Worm (Caenorhabditis elegans): Measurements from ENCODE around the gene pbo-4.

pbo-4 gene

DNA sequence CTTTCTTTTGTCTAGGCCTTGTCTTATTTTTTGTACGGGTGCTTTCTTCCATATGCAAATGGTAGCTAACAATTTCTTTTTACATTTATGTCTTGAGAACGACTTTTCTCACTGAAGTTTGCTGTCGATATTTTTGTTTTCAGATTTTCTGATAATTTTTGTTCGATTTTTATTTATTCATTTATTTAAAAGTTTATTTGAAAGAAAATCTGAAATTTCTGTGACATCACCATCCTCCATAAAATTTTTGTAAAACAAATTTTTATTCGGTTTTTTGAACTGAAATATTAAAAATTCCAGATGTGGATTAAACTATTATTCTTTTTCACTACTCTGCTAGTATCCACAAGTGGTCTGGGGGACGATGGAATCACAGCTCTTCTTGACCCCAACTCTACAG lies at the start of gene pbo-4:
Gene pbo-4 (plus strand): TSS at position 301 of the 400 bp plus-strand sequence.
- no peak for TF ChIP-seq unc-62 (GFP tag; optimal IDR thresholded peaks at IDR 0.05)

DNA sequence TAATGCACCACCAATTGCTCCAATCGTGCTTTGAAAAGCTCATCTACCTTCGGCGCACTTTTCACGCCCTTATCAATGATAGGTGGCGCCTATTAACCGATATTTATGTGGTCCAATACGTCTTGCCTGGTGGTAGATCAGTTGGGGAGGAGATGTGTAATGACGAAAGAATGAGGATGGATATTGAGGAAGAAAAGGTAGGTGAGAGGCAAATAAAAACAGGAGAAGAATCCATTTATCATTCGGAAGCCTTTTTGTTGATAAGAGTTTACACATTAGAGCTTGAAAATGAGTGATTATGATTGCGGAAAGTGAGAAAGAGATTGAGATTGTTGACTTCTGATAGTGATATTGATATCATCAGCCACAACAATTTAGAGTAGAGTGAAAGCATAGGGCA lies 46.5 kb upstream of the pbo-4 start:
- no peak for TF ChIP-seq unc-62 (GFP tag; optimal IDR thresholded peaks at IDR 0.05)

DNA sequence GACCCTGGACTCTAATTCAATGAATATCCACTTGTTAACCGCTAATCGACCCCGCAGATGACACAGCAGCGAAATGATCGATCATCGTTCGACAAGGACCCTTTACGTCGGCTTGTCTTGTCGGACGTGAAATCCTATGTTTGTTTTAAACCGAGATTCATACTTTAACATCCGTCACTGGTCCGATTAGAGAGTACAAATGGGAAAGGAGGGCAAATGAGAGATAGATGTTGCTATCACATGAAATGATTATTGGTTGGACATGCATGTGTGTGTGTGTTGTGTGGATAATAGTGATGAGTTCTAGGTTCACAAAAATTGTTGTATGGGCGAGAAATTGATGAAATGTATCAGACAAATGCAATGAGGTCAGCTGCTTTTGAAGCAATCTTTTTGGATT lies 44.3 kb upstream of the pbo-4 start:
- no peak for TF ChIP-seq unc-62 (GFP tag; optimal IDR thresholded peaks at IDR 0.05)

DNA sequence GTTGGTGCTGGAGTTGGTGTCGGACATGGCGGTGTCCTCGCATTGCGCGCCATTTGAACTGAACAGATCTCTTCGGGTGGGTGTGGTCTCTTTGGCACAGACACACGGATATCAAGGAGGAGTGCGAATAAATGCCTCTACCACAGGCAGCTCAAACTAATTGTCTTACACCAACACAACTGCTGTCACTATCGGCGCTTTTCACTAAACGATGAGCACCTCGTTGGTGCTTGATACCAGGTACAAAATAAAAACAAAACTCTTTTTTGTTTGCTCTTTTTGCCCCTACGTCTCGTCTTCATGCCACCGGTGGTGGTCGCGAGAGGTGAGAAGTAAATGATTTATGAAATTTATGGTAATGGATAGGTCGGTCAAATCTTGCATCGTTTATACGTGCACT lies 43.2 kb upstream of the pbo-4 start, which contains the start of gene F47B10.8:
Gene F47B10.8 (minus strand): TSS at position 101 of the 400 bp plus-strand sequence.
- no peak for TF ChIP-seq unc-62 (GFP tag; optimal IDR thresholded peaks at IDR 0.05)

DNA sequence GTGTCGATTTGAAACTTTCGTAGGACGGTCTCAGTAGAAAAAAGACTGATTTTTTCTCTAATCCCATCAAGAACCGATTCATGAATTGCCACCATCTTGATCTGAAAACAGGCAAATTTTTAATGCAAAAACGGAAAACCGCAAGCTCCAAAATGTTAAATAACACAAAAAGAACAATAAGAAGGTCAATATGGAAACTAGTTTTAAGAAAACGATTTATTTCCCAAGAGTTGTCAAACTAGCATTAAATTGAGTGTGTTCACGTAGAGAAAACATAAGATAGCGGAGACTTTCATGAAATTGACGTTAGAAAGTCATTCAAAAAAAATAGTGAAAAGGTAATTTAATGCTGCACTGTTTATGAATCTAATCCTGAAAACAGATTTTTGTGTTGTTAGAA lies 40.0 kb upstream of the pbo-4 start, which contains the start of gene F47B10.9:
Gene F47B10.9 (minus strand): TSS at position 101 of the 400 bp plus-strand sequence.
- no peak for TF ChIP-seq unc-62 (GFP tag; optimal IDR thresholded peaks at IDR 0.05)

DNA sequence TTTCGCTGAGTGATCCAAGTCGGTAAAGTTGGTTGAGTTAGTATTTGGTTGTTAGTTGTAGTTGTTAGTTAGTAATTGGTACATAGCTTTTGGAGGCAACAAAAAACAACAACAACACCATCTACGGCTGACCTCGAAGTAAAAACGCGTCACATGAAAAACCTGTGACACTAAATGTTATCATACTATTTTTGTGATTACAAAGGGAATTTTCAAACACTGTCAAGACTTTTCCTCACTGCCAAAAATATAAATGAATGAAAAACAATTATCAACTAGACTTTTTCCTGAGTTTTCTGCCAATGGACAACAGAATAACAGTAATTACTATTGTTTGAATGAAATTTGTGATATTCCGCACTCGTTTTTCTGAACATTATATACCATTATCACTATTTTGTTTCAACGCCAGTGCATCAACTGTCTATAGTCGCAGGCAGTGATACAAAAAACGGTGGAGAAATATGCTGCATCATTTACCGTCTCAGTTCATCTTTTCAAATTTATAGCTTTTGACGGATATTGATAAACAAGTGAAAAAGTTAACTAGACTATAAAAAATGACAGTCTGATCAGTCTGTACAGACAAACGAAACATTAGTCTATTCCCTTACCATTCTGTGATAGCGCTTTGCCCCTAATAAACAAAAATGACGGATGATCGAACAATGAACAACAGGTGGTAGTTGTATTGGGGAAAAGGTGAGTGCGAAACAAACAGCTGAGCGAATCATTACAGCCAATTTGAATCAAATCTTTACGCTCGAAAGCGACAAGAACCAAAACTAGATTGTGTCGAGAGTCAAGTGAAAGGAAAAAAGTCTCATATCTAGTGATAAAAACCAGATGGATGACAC lies 39.3 kb upstream of the pbo-4 start:
- TF ChIP-seq unc-62 (GFP tag; optimal IDR thresholded peaks at IDR 0.05): no peak

DNA sequence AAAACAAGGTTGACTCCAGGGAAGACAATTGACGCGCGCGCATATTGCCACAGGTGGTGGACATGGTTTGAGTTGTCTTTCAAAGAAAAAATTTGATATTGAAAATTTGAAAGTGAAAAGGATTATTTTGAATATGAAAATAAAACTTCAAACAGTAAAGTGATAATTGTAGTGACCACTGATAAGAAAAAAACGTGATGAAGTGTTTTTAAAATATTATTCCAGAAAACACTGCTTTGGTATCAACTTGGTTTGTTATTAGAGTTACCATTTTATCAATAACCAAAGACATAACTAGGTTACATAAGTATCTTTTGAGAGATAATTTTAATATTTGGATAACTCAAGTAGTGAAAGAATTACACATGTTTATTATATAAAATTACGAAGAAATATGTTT lies 37.7 kb upstream of the pbo-4 start:
- TF ChIP-seq unc-62 (GFP tag; optimal IDR thresholded peaks at IDR 0.05): no peak

DNA sequence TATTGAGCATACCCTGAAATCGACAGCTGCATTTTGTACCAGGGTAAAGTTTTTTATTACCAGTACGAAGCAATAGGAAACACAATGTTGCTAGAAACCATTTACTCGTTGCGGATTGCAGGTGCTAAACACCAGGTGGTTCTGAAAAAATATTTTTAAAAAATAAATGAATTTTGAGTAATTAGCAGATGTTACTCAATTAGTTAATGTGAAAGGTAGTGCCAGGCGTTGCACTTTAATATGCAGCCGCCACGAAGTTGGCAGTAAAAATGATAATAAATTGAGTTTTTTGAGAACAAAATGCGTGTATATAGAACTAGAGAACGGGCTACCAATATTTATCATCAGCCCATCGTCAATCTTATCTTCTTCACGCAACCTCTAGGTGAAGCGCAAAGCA lies 34.3 kb upstream of the pbo-4 start, which contains the start of gene nstp-9:
Gene nstp-9 (minus strand): TSS at position 101 of the 400 bp plus-strand sequence.
- no peak for TF ChIP-seq unc-62 (GFP tag; optimal IDR thresholded peaks at IDR 0.05)

DNA sequence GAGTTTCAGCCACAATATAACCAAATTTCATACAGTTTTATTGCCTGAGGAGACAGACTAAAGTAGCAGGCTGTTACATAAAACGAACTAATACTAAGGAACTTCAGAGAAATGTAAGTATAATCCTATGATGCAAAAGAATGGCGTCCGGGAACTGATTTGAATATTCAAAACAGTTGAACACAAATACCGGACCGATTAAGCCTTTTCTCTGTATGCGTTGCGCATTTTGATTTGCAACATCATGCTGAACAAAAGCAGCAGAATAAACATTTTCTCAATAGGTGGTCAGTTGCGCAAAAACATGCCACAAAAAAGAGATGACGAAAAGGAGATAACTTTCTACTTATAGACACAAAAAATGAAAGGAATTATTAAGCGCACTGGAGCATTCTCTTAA lies 29.9 kb upstream of the pbo-4 start:
- no peak for TF ChIP-seq unc-62 (GFP tag; optimal IDR thresholded peaks at IDR 0.05)

DNA sequence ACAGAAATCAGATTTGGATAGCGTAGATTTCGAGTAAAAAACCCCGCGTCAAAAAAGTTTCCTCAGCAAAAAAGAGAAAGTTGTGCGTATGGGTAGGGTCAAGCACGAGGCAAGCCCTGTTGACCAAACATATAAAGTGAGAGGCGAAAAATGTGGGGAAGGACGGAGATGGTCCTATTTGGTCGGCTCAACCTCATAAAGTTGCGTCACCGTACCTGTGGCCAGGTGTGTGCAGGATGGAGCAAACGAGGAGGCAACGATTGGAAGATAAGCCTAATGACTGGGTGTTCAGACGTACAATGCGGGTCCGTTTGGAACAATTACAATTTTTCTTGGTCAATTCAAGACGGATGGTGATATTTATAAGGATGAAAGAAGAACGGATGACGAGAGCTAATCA lies 26.8 kb upstream of the pbo-4 start:
- TF ChIP-seq unc-62 (GFP tag; optimal IDR thresholded peaks at IDR 0.05): no peak

DNA sequence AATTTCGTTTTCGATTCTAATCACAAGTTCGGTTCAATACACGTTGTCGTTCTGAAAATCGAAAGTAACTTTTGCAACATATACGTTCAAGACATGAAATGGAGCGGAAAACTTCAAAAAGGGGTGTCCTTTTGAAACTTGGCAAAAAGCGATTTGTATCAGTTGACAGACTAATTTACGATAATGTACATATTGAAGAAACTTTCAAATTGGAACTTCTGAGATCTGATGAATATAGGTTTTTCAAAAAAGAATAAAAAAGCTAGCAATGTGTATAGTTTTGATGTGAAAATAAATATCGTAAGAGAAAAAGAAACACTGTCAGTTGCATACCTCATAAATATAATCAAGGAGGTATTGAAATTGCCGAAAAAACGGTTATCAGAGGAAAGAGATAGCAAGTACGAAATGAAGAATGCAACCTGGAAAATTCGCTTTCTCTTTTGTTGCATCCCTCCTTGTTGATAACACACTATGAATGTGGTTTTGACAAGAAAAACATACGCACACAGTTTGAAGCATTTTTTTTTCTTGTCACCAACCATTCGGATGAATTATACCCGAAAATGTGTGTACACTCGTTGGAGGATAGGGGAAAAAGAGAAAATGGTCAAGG lies 24.9 kb upstream of the pbo-4 start, which contains the start of gene dgn-1:
Gene dgn-1 (minus strand): TSS at position 51 of the 616 bp plus-strand sequence.
- no peak for TF ChIP-seq unc-62 (GFP tag; optimal IDR thresholded peaks at IDR 0.05)

DNA sequence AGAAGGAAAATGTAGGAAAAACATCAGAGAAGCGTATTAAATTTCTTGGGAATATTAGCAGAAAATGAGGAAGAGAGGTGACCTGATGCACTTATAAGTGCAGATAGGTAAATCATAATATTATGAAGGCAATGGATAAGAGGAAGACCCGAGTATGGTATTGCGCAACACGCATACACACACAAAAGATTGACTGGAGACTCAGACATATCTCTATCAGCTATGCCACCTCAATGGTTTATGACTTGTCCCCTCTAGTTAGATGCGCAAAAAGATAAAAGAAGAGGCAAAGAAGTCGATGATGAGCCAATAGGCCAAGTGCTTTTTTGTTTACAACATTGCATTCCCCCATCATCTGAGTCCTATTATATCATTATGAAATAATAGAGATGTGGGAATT lies 21.8 kb upstream of the pbo-4 start:
- no peak for TF ChIP-seq unc-62 (GFP tag; optimal IDR thresholded peaks at IDR 0.05)

DNA sequence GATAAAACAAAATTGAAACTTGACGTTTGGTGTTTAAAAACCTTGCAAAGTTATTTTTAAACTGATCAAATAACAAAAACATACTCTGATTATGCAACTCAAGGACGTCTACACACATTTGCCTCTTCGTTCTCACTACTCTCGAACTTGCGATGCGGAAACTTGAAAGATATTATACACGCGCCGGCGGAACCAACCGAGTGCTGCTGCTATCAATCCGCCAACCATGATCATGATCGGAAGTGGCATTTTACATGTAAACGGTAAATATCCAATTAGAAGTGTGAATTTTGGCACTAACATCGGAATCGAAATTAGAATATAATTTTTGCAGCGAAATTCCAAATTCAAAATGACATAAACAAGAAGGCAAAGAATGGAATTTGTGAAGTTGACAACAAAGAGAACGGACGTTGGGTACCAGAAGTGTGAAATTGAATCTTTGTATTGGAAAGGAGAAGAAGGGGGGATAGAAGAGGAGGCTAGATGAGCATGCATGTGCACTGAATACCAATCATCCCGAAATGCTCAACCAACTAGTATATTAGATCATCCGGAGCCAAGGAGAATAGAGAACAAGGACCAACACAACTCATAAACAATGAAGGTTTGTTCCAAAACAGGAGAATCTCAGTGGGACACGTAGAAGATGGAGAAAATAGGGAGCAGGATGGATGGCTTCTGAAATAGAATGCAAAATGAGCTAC lies 20.5 kb upstream of the pbo-4 start:
- TF ChIP-seq unc-62 (GFP tag; optimal IDR thresholded peaks at IDR 0.05): no peak

DNA sequence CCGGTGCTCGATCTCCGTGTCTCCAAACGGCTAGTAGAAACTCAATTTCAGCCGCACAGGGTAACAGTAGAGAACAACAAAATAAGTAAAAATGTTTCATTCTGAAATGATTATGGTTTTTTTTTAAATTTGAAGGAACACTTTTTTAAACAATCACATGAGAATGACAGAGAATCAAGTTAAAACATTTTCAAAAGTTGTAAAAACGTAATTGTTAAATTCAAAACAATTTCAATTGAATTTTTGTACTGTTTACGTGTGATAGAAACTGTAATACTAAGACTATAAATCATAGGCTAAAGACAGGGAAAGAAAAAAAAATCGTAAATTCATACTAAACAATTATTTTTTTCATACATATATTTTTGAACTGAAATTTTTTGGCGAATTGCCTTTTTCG lies 12.7 kb upstream of the pbo-4 start, which contains the start of gene pho-7:
Gene pho-7 (minus strand): TSS at position 101 of the 400 bp plus-strand sequence.
- no peak for TF ChIP-seq unc-62 (GFP tag; optimal IDR thresholded peaks at IDR 0.05)

DNA sequence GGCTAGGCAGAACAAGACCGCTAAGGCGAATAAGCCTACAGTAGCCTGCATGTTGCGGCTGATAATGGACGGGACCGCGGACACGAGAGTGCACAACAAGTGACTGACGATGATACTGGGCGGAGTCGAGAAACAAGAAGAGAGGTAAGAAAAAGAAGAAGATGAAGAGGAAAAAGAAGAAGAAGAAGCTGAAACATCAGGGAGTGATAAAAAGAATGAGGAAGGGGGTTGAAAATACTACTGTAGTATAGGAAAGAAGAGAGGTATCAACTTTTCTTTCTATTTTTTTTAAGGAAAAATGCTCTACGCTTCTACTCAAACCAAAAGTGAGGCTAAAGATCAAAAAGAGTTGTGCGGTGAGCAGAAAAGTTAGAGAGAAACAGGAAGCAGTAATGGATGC lies 5.1 kb upstream of the pbo-4 start, which contains the start of gene T21B6.3:
Gene T21B6.3 (minus strand): TSS at position 101 of the 400 bp plus-strand sequence.
- no peak for TF ChIP-seq unc-62 (GFP tag; optimal IDR thresholded peaks at IDR 0.05)

DNA sequence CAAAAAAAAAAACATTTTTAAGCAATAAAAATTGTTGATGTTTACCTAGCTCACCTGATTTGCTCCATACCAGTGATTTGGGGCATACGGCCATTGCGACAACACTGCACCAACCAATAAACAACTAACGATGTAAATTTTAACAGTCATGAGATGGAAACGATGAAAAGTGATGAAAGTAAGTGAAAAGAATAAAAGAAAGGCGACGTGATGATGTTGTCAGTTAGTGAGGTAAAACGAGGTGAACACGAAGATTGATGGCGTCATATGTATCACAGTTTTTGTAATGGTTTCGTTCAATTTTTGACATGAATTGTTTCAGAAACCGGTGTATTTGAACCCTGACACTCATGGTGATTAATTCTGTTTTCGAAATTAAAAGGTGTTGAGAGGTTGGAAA lies 2.8 kb upstream of the pbo-4 start, which contains the start of gene K09C8.7:
Gene K09C8.7 (minus strand): TSS at position 226 of the 400 bp plus-strand sequence.
- no peak for TF ChIP-seq unc-62 (GFP tag; optimal IDR thresholded peaks at IDR 0.05)

All from whole organism, dauer.